Worm (Caenorhabditis elegans) whole organism, young adult: ENCODE results near the gene F33H12.7.
"Not testable (repeated sequence)": the region's sequence is repeated elsewhere in the genome, so short reads cannot be mapped to it uniquely, and the experiment has no call there.

Experiments used
- B0035.1 ChIP-seq: sonication (generic microtip); optimal IDR thresholded peaks from 2 replicates; lab custom pipeline; 2016; ENCODE audit warnings: missing genetic modification characterization, mild to moderate bottlenecking, missing compliant biosample characterization, missing genotype, missing genetic modification reagents
- C06A6.2 ChIP-seq: fragments of 200-800 bp; sonication (Bioruptor generic); conservative IDR thresholded peaks from 2 replicates; pipeline ENCODE4 v1.3.6; 2022; ENCODE audit warnings: missing genetic modification characterization, missing compliant biosample characterization
- F23B12.7 ChIP-seq: sonication (generic microtip); optimal IDR thresholded peaks from 2 replicates; lab custom pipeline; 2017; ENCODE audit warnings: missing genetic modification characterization, mild to moderate bottlenecking, missing compliant biosample characterization, antibody characterized with exemption, moderate library complexity; ENCODE audit not compliant: insufficient read depth
- F52B5.7 ChIP-seq: sonication (generic microtip); optimal IDR thresholded peaks from 2 replicates; lab custom pipeline; 2016; ENCODE audit warnings: mild to moderate bottlenecking, missing genetic modification characterization, missing compliant biosample characterization
- F55B11.4 ChIP-seq: sonication (generic microtip); optimal IDR thresholded peaks from 2 replicates; lab custom pipeline; 2016; ENCODE audit warnings: missing compliant biosample characterization, missing genetic modification characterization, borderline replicate concordance; ENCODE audit not compliant: insufficient read depth
- F57A8.1 ChIP-seq: fragments of 200-800 bp; sonication (Bioruptor generic); optimal IDR thresholded peaks from 2 replicates; lab custom pipeline; 2018; ENCODE audit warnings: mild to moderate bottlenecking, missing genetic modification characterization, moderate library complexity, missing compliant biosample characterization
- T07F8.4 ChIP-seq: sonication (generic microtip); optimal IDR thresholded peaks from 2 replicates; lab custom pipeline; 2016; ENCODE audit warnings: mild to moderate bottlenecking, missing genetic modification characterization, moderate library complexity, missing compliant biosample characterization
- T26A5.8 ChIP-seq: sonication (generic microtip); optimal IDR thresholded peaks from 2 replicates; lab custom pipeline; 2016; ENCODE audit warnings: missing genetic modification characterization, missing compliant biosample characterization
- Y53G8AR.9 ChIP-seq: fragments of 200-800 bp; sonication (Bioruptor generic); conservative IDR thresholded peaks from 2 replicates; pipeline ENCODE4 v1.3.6; 2022; ENCODE audit warnings: missing genetic modification reagents, missing genetic modification characterization, missing compliant biosample characterization
- Y95B8A.8 ChIP-seq: fragments of 200-800 bp; sonication (Bioruptor generic); IDR thresholded peaks from 2 replicates; pipeline ENCODE4 v1.3.6; 2022; ENCODE audit warnings: missing genetic modification reagents, missing genetic modification characterization, missing compliant biosample characterization
- akir-1 ChIP-seq: fragments of 200-800 bp; sonication (Bioruptor generic); optimal IDR thresholded peaks from 2 replicates; lab custom pipeline; 2018; ENCODE audit warnings: mild to moderate bottlenecking, missing genetic modification characterization, moderate library complexity, missing compliant biosample characterization
- aptf-2 ChIP-seq: fragments of 200-800 bp; sonication (Bioruptor generic); conservative IDR thresholded peaks from 2 replicates; pipeline ENCODE4 v1.3.6; 2022; ENCODE audit warnings: missing genetic modification reagents, missing genetic modification characterization, missing compliant biosample characterization
- aptf-3 ChIP-seq: fragments of 200-800 bp; sonication (Bioruptor generic); IDR thresholded peaks from 2 replicates; pipeline ENCODE4 v1.3.6; 2022; ENCODE audit warnings: missing genetic modification characterization, missing compliant biosample characterization
- attf-3 ChIP-seq: fragments of 200-800 bp; sonication (Bioruptor generic); conservative IDR thresholded peaks from 2 replicates; pipeline ENCODE4 v1.3.6; 2022; ENCODE audit warnings: missing genetic modification reagents, missing genetic modification characterization, missing compliant biosample characterization
- attf-6 ChIP-seq: fragments of 200-800 bp; sonication (Bioruptor generic); IDR thresholded peaks from 2 replicates; pipeline ENCODE4 v1.3.6; 2022; ENCODE audit warnings: missing genetic modification reagents, missing genetic modification characterization, missing compliant biosample characterization
- cebp-1 ChIP-seq, 2 experiments: fragments of 200-800 bp in 1 of 2; sonication (Bioruptor generic) in 1 of 2; sonication (generic microtip) in 1 of 2; IDR thresholded peaks in 1 of 2; optimal IDR thresholded peaks in 1 of 2; 2 replicates each; pipeline versions ENCODE4 v1.3.6 to Lab custom; 2017 to 2022; ENCODE audit warnings: missing compliant biosample characterization in 2 of 2, missing genetic modification characterization in 2 of 2, mild to moderate bottlenecking in 1 of 2, missing genetic modification reagents in 1 of 2, moderate library complexity in 1 of 2
- fkh-3 ChIP-seq: sonication (generic microtip); optimal IDR thresholded peaks from 2 replicates; lab custom pipeline; 2016; ENCODE audit warnings: mild to moderate bottlenecking, missing genetic modification characterization, missing compliant biosample characterization
- him-1 ChIP-seq: sonication (generic microtip); optimal IDR thresholded peaks from 2 replicates; lab custom pipeline; 2016; ENCODE audit warnings: missing genotype, missing genetic modification reagents, missing genetic modification characterization, missing compliant biosample characterization
- hrde-1 ChIP-seq: sonication (generic microtip); optimal IDR thresholded peaks from 2 replicates; lab custom pipeline; 2016; ENCODE audit warnings: missing genetic modification characterization, mild to moderate bottlenecking, missing compliant biosample characterization, moderate library complexity, missing genotype, missing genetic modification reagents, borderline replicate concordance
- lin-35 ChIP-seq, 3 experiments: fragments of 150-350 bp in 2 of 3; sonication (generic microtip) in 1 of 3; optimal IDR thresholded peaks; 2 replicates each; lab custom pipeline; 2014 to 2018; ENCODE audit warnings: missing biosample characterization in 3 of 3, missing genetic modification characterization in 3 of 3, missing genetic modification reagents in 3 of 3
- lin-40 ChIP-seq: sonication (generic microtip); optimal IDR thresholded peaks from 2 replicates; lab custom pipeline; 2016; ENCODE audit warnings: missing genetic modification characterization, mild to moderate bottlenecking, missing compliant biosample characterization, missing genotype, missing genetic modification reagents
- nfyb-1 ChIP-seq: fragments of 200-800 bp; sonication (Bioruptor generic); IDR thresholded peaks from 2 replicates; pipeline ENCODE4 v1.3.6; 2022; ENCODE audit warnings: missing genetic modification reagents, missing genetic modification characterization, missing compliant biosample characterization
- nhr-120 ChIP-seq: fragments of 200-800 bp; sonication (Bioruptor generic); IDR thresholded peaks from 2 replicates; pipeline ENCODE4 v1.3.6; 2022; ENCODE audit warnings: missing genetic modification characterization, missing compliant biosample characterization
- nhr-179 ChIP-seq: sonication (generic microtip); optimal IDR thresholded peaks from 2 replicates; lab custom pipeline; 2016; ENCODE audit warnings: mild to moderate bottlenecking, missing genetic modification characterization, missing compliant biosample characterization
- rpc-1 ChIP-seq, 2 experiments: fragments of 150-350 bp in 1 of 2; sonication (generic microtip) in 1 of 2; optimal IDR thresholded peaks; 2 replicates each; lab custom pipeline; 2014 to 2018; ENCODE audit warnings: missing biosample characterization in 1 of 2, missing genetic modification characterization in 1 of 2, missing genetic modification reagents in 1 of 2, missing genotype in 1 of 2
- tbp1 ChIP-seq: fragments of 200-800 bp; sonication (Bioruptor generic); optimal IDR thresholded peaks from 2 replicates; lab custom pipeline; 2018; ENCODE audit warnings: mild to moderate bottlenecking, missing genetic modification characterization, missing compliant biosample characterization
- tlf-1 ChIP-seq: fragments of 200-800 bp; sonication (Bioruptor generic); optimal IDR thresholded peaks from 2 replicates; lab custom pipeline; 2018; ENCODE audit warnings: mild to moderate bottlenecking, missing genetic modification characterization, missing compliant biosample characterization
- unc-62 ChIP-seq: fragments of 150-350 bp; optimal IDR thresholded peaks from 2 replicates; lab custom pipeline; 2014; ENCODE audit warnings: missing biosample characterization, missing genetic modification reagents, missing genetic modification characterization
- ztf-22 ChIP-seq: fragments of 200-800 bp; sonication (Bioruptor generic); optimal IDR thresholded peaks from 2 replicates; lab custom pipeline; 2018; ENCODE audit warnings: mild to moderate bottlenecking, missing genetic modification characterization, moderate library complexity, missing compliant biosample characterization
- ztf-3 ChIP-seq: fragments of 200-800 bp; sonication (Bioruptor generic); optimal IDR thresholded peaks from 2 replicates; lab custom pipeline; 2018; ENCODE audit warnings: mild to moderate bottlenecking, missing genetic modification characterization, missing compliant biosample characterization
- ztf-6 ChIP-seq: fragments of 200-800 bp; sonication (Bioruptor generic); IDR thresholded peaks from 2 replicates; pipeline ENCODE4 v1.3.6; 2022; ENCODE audit warnings: missing genetic modification reagents, missing genetic modification characterization, missing compliant biosample characterization

The F33H12.7 gene

DNA sequence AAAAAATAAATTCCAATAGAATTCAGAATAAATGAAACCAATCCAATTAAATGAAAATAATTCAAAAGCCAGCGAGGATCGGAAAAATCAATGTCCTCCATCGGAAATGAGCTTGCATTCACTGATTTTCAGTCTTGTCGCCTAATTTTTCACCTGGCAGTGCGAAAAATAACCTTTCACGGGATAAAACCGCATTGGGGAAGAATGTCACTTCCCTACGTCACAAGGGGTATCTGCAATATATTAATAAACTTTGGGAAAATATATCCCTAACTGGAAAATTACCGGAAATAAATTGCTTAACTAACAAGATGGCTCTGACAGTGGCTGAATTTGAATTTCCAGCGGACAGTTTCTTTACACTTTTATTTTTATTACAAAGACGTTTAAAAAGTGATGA, 18.6 kb upstream of the F33H12.7 start, which contains the start of gene sri-77:
TSS of gene sri-77 (minus strand) at position 101 of the 400 bp plus-strand sequence.
- no peak for TF ChIP-seq ztf-22 (GFP tag; lab: Kevin White, UChicago)
- no peak for TF ChIP-seq nhr-120
- no peak for TF ChIP-seq Y95B8A.8 (GFP tag; lab: Robert Waterston, UW)
- TF ChIP-seq cebp-1 (GFP tag; IDR thresholded peaks at IDR 0.05; lab: Robert Waterston, UW): no peak
- TF ChIP-seq cebp-1 (tag; optimal IDR thresholded peaks at IDR 0.05; lab: Kevin White, UChicago): no peak
- TF ChIP-seq F55B11.4 (tag; lab: Kevin White, UChicago): no peak
- TF ChIP-seq F23B12.7 (tag; lab: Kevin White, UChicago): no peak
- TF ChIP-seq lin-35 (GFP tag; optimal IDR thresholded peaks at IDR 0.05; lab: Kevin White, UChicago): no peak
- TF ChIP-seq hrde-1 (tag; lab: Kevin White, UChicago): no peak
- no peak for TF ChIP-seq attf-6 (GFP tag; lab: Robert Waterston, UW)
- TF ChIP-seq ztf-3 (GFP tag; lab: Kevin White, UChicago): no peak
- TF ChIP-seq nfyb-1: no peak
- TF ChIP-seq rpc-1 (optimal IDR thresholded peaks at IDR 0.05; lab: Kevin White, UChicago): no peak
- no peak for TF ChIP-seq rpc-1 (tag; optimal IDR thresholded peaks at IDR 0.05; lab: Kevin White, UChicago)
- TF ChIP-seq ztf-6 (GFP tag; lab: Robert Waterston, UW): no peak

ce11 chrII:2600931-2601330, 14.2 kb upstream of the F33H12.7 start:
- TF ChIP-seq tbp1 (GFP tag; lab: Kevin White, UChicago) (no peak), lin-40 (tag; lab: Kevin White, UChicago) (no peak)

- TF ChIP-seq F57A8.1 (GFP tag; lab: Kevin White, UChicago); F52B5.7; B0035.1 (tag; lab: Kevin White, UChicago): not testable (repeated sequence)
Observed at ce11 chrII:2600176-2600575, 13.5 kb upstream of the F33H12.7 start, which contains the start of gene F33H12.1. Gene F33H12.1 (plus strand): TSS chrII:2600476.

DNA sequence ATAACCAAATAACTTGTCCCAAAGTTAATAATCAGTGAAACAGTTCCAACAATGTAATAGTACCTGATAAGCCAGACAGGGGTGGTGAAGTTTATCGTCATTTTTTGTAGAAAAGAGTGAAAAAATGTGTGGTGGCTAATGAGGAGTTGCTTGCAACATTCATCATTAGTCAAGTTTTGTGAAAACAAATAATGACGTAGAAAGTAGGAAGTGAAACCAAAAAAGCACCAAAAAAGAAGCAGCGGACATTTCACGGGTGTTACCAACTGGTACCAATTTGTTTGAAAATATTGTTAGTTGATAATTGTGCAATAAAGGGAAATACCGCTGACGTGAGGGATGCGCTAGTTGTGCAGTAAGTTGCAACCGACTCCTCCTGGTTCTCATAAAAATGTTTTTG, 1.2 kb downstream of the F33H12.7 start, which contains the start of gene sri-36:
TSS of gene sri-36 (minus strand) at position 101 of the 400 bp plus-strand sequence.
- TF ChIP-seq tbp1 (GFP tag; lab: Kevin White, UChicago) (no peak), him-1 (tag; lab: Kevin White, UChicago) (no peak), aptf-3 (GFP tag; lab: Robert Waterston, UW) (no peak), akir-1 (no peak), nhr-179 (no peak), T26A5.8 (tag; lab: Kevin White, UChicago) (no peak), unc-62 (no peak), fkh-3 (tag; lab: Kevin White, UChicago) (no peak), T07F8.4 (no peak), lin-40 (tag; lab: Kevin White, UChicago) (no peak), C06A6.2 (no peak), attf-3 (GFP tag; lab: Robert Waterston, UW) (no peak), tlf-1 (GFP tag; lab: Kevin White, UChicago) (no peak)
- TF ChIP-seq, all 124 proteins: peak for 0

ce11 chrII:2583044-2583443, 3.7 kb downstream of the F33H12.7 start, which contains the start of gene sri-74:
Gene sri-74 (minus strand): TSS chrII:2583144.
- TF ChIP-seq him-1 (tag; lab: Kevin White, UChicago) (no peak), aptf-2 (GFP tag; lab: Robert Waterston, UW) (no peak), Y53G8AR.9 (no peak)
- TF ChIP-seq, all 124 proteins: peak for 0
